Worm (Caenorhabditis elegans) whole organism, L4/young adult: Measurements from ENCODE around the gene fbxb-95.
"Not testable (repeated sequence)": the region's sequence is repeated elsewhere in the genome, so short reads cannot be mapped to it uniquely, and the experiment has no call there.

Experiments
- W03F9.2 ChIP-seq: fragments of 150-350 bp; optimal IDR thresholded peaks from 2 replicates; lab custom pipeline; 2014; ENCODE audit warnings: missing biosample characterization, missing genetic modification characterization
- dao-5 ChIP-seq: sonication (generic microtip); optimal IDR thresholded peaks from 2 replicates; lab custom pipeline; 2016; ENCODE audit warnings: missing genotype, missing genetic modification characterization, moderate library complexity, missing compliant biosample characterization
- him-1 ChIP-seq: sonication (generic microtip); optimal IDR thresholded peaks from 2 replicates; lab custom pipeline; 2016; ENCODE audit warnings: missing genotype, missing genetic modification reagents, missing genetic modification characterization, missing compliant biosample characterization

DNA sequence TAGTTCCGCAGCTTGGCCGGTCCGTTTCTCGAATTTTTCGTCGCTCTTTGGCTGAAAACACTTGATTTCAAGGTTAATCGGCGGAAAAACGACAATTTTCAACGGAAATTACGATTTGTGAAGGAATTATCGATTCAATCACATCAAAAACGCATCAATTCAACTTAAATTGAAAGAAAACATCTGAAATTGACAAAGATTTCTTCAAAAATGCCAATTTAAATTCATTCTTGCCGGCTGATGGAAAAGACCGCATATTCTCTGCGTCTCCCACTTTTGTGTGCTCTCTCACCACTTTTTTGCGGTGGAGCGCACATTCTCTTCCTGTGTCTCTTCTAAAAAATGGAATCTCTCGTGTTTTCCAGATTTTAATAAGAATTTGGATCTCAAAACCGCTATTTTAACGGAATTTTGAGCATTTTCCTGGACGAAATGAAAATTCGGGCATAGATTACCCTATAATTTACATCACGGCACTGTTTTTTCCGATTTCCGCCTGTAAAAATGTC, 7.1 kb downstream of the fbxb-95 start, which contains the start of gene C16C4.18:
- TF ChIP-seq dao-5; him-1; W03F9.2 (tag; lab: Kevin White, UChicago): not testable (repeated sequence)
